Fruit fly (Drosophila melanogaster) Kc167 (cell line): ENCODE results near the gene CG31459.

Experiments used
- Myc ChIP-seq: fragments of >200 bp; optimal IDR thresholded peaks from 2 replicates; lab custom pipeline; 2017; ENCODE audit warnings: missing external identifiers
- Sin3A ChIP-seq: fragments of >200 bp; optimal IDR thresholded peaks from 2 replicates; lab custom pipeline; 2018; ENCODE audit warnings: missing external identifiers
- h ChIP-seq: fragments of >200 bp; optimal IDR thresholded peaks from 3 replicates; lab custom pipeline; 2018; ENCODE audit warnings: missing external identifiers
- insv ChIP-seq: fragments of >200 bp; optimal IDR thresholded peaks from 3 replicates; lab custom pipeline; 2018; ENCODE audit warnings: missing external identifiers
- psq ChIP-seq: fragments of >200 bp; optimal IDR thresholded peaks from 2 replicates; lab custom pipeline; 2017; ENCODE audit warnings: missing external identifiers
- ttk ChIP-seq: sonication (Bioruptor generic); optimal IDR thresholded peaks from 2 replicates; lab custom pipeline; 2017; ENCODE audit warnings: missing external identifiers

dm6 chr3R:19799614-19800013 lies 41.0 kb upstream of the CG31459 start:
- TF ChIP-seq psq (lab: Kevin White, UChicago) (no peak), ttk (lab: Kevin White, UChicago) (no peak), Sin3A (lab: Kevin White, UChicago) (no peak), Myc (lab: Kevin White, UChicago) (no peak), h (lab: Kevin White, UChicago) (no peak), insv (lab: Kevin White, UChicago) (no peak)
